Worm (Caenorhabditis elegans) whole organism, mixed stage, embryonic: Measurements from ENCODE around the gene srbc-33.

Experiments used
- M03D4.4 ChIP-seq: sonication (generic microtip); optimal IDR thresholded peaks from 2 replicates; lab custom pipeline; 2017; ENCODE audit warnings: mild to moderate bottlenecking, missing genetic modification characterization, missing compliant biosample characterization
- bed-3 ChIP-seq: fragments of 200-800 bp; sonication (Bioruptor generic); optimal IDR thresholded peaks from 3 replicates; lab custom pipeline; 2018; ENCODE audit warnings: mild to moderate bottlenecking, missing genetic modification characterization, moderate library complexity, missing compliant biosample characterization
- blmp-1 ChIP-seq: fragments of 150-350 bp; optimal IDR thresholded peaks from 2 replicates; lab custom pipeline; 2014; ENCODE audit warnings: missing biosample characterization, missing genetic modification characterization
- nhr-12 ChIP-seq: fragments of 150-350 bp; optimal IDR thresholded peaks from 2 replicates; lab custom pipeline; 2014; ENCODE audit warnings: missing biosample characterization, missing genetic modification characterization
- nhr-237 ChIP-seq: fragments of 150-350 bp; optimal IDR thresholded peaks from 2 replicates; lab custom pipeline; 2014; ENCODE audit warnings: missing biosample characterization, missing genetic modification characterization
- nhr-28 ChIP-seq: fragments of 150-350 bp; optimal IDR thresholded peaks from 2 replicates; lab custom pipeline; 2014; ENCODE audit warnings: missing biosample characterization, missing genetic modification characterization
- pha-4 ChIP-seq: fragments of 150-350 bp; optimal IDR thresholded peaks from 2 replicates; lab custom pipeline; 2018; ENCODE audit warnings: missing biosample characterization, missing genetic modification reagents, missing genetic modification characterization
- tbx-8 ChIP-seq: fragments of 200-800 bp; sonication (Bioruptor generic); optimal IDR thresholded peaks from 2 replicates; lab custom pipeline; 2018; ENCODE audit warnings: mild to moderate bottlenecking, missing genetic modification characterization, moderate library complexity, missing compliant biosample characterization
- unc-39 ChIP-seq: fragments of 150-350 bp; optimal IDR thresholded peaks from 2 replicates; lab custom pipeline; 2014; ENCODE audit warnings: missing biosample characterization, missing genetic modification characterization
- unc-62 ChIP-seq: fragments of 150-350 bp; optimal IDR thresholded peaks from 2 replicates; lab custom pipeline; 2014; ENCODE audit warnings: missing biosample characterization, missing genetic modification reagents, missing genetic modification characterization

DNA sequence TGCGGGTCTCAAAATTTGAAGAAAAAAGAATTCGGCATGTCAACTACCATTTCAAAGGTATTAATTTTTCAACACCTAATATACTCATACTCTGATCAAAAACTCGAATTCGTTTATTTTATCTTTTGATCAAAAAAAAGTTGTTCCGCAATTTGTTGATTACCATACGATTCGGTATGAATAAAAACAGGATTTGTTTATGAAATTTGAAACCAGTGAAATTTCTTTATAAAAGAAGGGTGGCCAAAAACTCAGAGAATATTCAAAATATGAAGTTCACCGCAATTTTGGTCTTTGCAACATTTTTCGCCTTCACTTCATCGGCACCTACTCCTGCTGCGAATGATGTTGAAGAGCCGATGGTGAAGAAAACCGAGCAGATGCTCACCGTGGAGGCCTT, 17.4 kb upstream of the srbc-33 start, which contains the start of the genes C07G3.8 and C07G3.10:
- no peak for TF ChIP-seq bed-3 (GFP tag; lab: Kevin White, UChicago)
- no peak for TF ChIP-seq unc-39 (tag; lab: Kevin White, UChicago)
- TF ChIP-seq M03D4.4 = no peak
- no peak for TF ChIP-seq nhr-237 (tag; lab: Kevin White, UChicago)
- no peak for TF ChIP-seq nhr-12
- no peak for TF ChIP-seq blmp-1 (tag; lab: Kevin White, UChicago)
- no peak for TF ChIP-seq unc-62 (GFP tag; lab: Kevin White, UChicago)
- TF ChIP-seq pha-4 (tag; lab: Kevin White, UChicago) = no peak
- no peak for TF ChIP-seq nhr-28 (tag; lab: Kevin White, UChicago)
- no peak for TF ChIP-seq tbx-8 (GFP tag; lab: Kevin White, UChicago)
